Worm (Caenorhabditis elegans) whole organism, young adult: ENCODE results near the gene clec-82.

Source experiments
- B0336.3 ChIP-seq: fragments of 200-800 bp; sonication (Bioruptor generic); IDR thresholded peaks from 2 replicates; pipeline ENCODE4 v1.3.6; 2022; ENCODE audit warnings: missing genetic modification characterization, missing compliant biosample characterization
- attf-3 ChIP-seq: fragments of 200-800 bp; sonication (Bioruptor generic); conservative IDR thresholded peaks from 2 replicates; pipeline ENCODE4 v1.3.6; 2022; ENCODE audit warnings: missing genetic modification reagents, missing genetic modification characterization, missing compliant biosample characterization
- dpl-1 ChIP-seq: fragments of 150-350 bp; optimal IDR thresholded peaks from 2 replicates; lab custom pipeline; 2014; ENCODE audit warnings: missing biosample characterization, missing genetic modification reagents, missing genetic modification characterization
- let-607 ChIP-seq, 2 experiments: fragments of 200-800 bp in 1 of 2; sonication (Bioruptor generic) in 1 of 2; sonication (generic microtip) in 1 of 2; optimal IDR thresholded peaks; 2 replicates each; lab custom pipeline; 2016 to 2018; ENCODE audit warnings: mild to moderate bottlenecking in 2 of 2, missing compliant biosample characterization in 2 of 2, missing genetic modification characterization in 2 of 2, moderate library complexity in 2 of 2, missing genotype in 1 of 2
- snpc-4 ChIP-seq, 5 experiments: fragments of 150-350 bp in 1 of 5; sonication (generic microtip) in 4 of 5; optimal IDR thresholded peaks; 2 replicates each; lab custom pipeline; 2014 to 2018; ENCODE audit warnings: missing genetic modification characterization in 5 of 5, missing biosample characterization in 3 of 5, antibody characterized with exemption in 2 of 5, mild to moderate bottlenecking in 2 of 5, missing compliant biosample characterization in 2 of 5, missing genotype in 2 of 5, moderate library complexity in 2 of 5, missing genetic modification reagents in 1 of 5
- unc-130 ChIP-seq: sonication (generic microtip); optimal IDR thresholded peaks from 2 replicates; lab custom pipeline; 2016; ENCODE audit warnings: missing genetic modification reagents, missing genetic modification characterization, missing compliant biosample characterization
- unc-62 ChIP-seq: fragments of 150-350 bp; optimal IDR thresholded peaks from 2 replicates; lab custom pipeline; 2014; ENCODE audit warnings: missing biosample characterization, missing genetic modification reagents, missing genetic modification characterization
- ztf-18 ChIP-seq: sonication (generic microtip); optimal IDR thresholded peaks from 2 replicates; lab custom pipeline; 2016; ENCODE audit warnings: missing genotype, mild to moderate bottlenecking, missing genetic modification characterization, missing compliant biosample characterization
- ztf-26 ChIP-seq: sonication (generic microtip); optimal IDR thresholded peaks from 2 replicates; lab custom pipeline; 2017; ENCODE audit warnings: missing genetic modification characterization, missing compliant biosample characterization

DNA sequence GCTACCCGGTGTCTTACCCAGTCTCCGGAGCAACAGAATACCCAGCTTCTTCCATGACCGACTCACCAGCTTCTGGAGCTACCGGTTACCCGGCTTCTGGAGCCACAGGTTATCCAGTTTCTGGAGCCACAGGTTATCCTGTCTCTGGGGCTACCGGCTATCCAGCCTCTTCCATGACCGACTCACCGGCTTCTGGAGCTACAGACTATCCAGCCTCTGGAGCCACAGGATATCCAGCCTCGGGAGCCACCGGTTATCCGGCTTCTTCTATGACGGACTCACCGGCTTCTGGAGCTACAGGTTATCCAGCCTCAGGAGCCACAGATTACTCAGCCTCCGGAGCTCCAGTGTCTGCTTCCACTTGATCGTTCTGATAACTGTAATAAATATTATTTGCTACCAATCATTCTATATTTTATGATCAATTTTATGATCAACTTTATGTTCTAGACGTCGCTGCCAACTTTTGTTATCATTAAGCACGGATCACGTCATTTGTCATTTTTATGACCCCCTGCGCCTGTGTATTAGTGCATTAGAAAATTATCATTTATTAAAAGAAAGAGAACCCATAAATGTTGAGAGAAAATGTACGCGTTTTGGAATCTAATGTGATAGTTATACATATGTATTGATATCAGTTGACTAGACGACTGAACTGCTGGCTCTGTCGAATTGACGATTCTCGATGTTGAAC lies 19.7 kb downstream of the clec-82 start:
- TF ChIP-seq unc-130 (GFP tag; lab: Kevin White, UChicago) = no peak
- no peak for TF ChIP-seq B0336.3
- TF ChIP-seq attf-3 (GFP tag; lab: Robert Waterston, UW) = no peak
- no peak for TF ChIP-seq let-607 (tag; optimal IDR thresholded peaks at IDR 0.05; lab: Kevin White, UChicago)
- peak; percentile 16 for TF ChIP-seq unc-62 (GFP tag; lab: Kevin White, UChicago)
- no peak for TF ChIP-seq ztf-26
- TF ChIP-seq snpc-4 (GFP tag; optimal IDR thresholded peaks at IDR 0.05; lab: Kevin White, UChicago) = no peak
- no peak for TF ChIP-seq snpc-4 (tag; optimal IDR thresholded peaks at IDR 0.05; lab: Kevin White, UChicago)
- no peak for TF ChIP-seq dpl-1 (GFP tag; lab: Kevin White, UChicago)
- TF ChIP-seq ztf-18 (tag; lab: Kevin White, UChicago) = no peak
